Fruit fly (Drosophila melanogaster) whole organism, embryonic: Measurements from ENCODE around the gene CG13659.

Experiments
- CG10366 ChIP-seq: fragments of 200-800 bp; sonication (Bioruptor generic); IDR thresholded peaks from 2 replicates; pipeline ENCODE4 v1.3.6; 2022; ENCODE audit warnings: missing biosample characterization, missing genetic modification characterization
- D ChIP-seq, 2 experiments: fragments of 200-800 bp in 1 of 2; fragments of >200 bp in 1 of 2; sonication (Bioruptor generic) in 1 of 2; optimal IDR thresholded peaks; 2 replicates in 1 of 2; 3 replicates in 1 of 2; lab custom pipeline; 2017; ENCODE audit warnings: mild to moderate bottlenecking in 1 of 2, missing biosample characterization in 1 of 2, missing genetic modification characterization in 1 of 2, missing genetic modification reagents in 1 of 2
- Dad ChIP-seq: fragments of 200-800 bp; sonication (Bioruptor generic); optimal IDR thresholded peaks from 3 replicates; lab custom pipeline; 2016; ENCODE audit warnings: missing biosample characterization, missing genetic modification characterization
- crc ChIP-seq: fragments of 200-800 bp; sonication (Bioruptor generic); optimal IDR thresholded peaks from 2 replicates; lab custom pipeline; 2016; ENCODE audit warnings: missing biosample characterization, missing genetic modification characterization

- TF ChIP-seq CG10366 (GFP tag; lab: Robert Waterston, UW) (no peak), Dad (no peak), crc (GFP tag; lab: Kevin White, UChicago) (no peak), D (optimal IDR thresholded peaks at IDR 0.05; lab: Kevin White, UChicago) (no peak), D (GFP tag; optimal IDR thresholded peaks at IDR 0.05; lab: Kevin White, UChicago) (no peak)
These were observed 30.8 kb upstream of the CG13659 start, which contains the start of the genes CG11889 and CG11891 for dm6 chr3R:25269909-25270308.
